Worm (Caenorhabditis elegans): ENCODE results near the gene str-190.

DNA sequence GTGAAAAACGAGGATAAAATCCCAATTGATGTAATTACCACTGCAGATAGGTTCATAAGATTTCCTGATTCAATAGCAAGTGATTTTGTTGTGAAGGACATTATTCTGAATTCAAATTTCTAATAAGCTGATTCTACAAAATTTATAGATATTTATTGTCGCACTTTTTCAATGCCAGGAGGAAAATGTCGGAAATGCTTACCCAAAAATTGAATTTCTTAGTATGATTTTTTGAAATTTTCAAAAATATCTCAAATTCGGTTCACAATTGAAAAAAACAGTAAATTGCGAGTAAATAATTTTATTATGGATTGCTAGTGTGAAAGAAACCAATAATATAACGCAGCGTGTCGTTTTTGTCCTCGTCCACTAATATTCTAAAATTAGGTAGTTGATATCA, 14.6 kb upstream of the str-190 start, which contains the start of gene srbc-10:
- TF ChIP-seq nhr-77 (tag; optimal IDR thresholded peaks at IDR 0.05) (no peak), unc-130 (GFP tag; optimal IDR thresholded peaks at IDR 0.05) (no peak), fkh-10 (GFP tag; optimal IDR thresholded peaks at IDR 0.05) (no peak), R02D3.7 (tag; optimal IDR thresholded peaks at IDR 0.05) (no peak), lsy-2 (tag; optimal IDR thresholded peaks at IDR 0.05) (no peak), unc-62 (GFP tag; optimal IDR thresholded peaks at IDR 0.05 in 1 of 2) (no peak), unc-62 (tag; optimal IDR thresholded peaks at IDR 0.05) (no peak)

All from whole organism, L4 larva.